Worm (Caenorhabditis elegans): ENCODE results near the gene C40A11.4.

ce11 chrII:2099139-2099976 is 37.9 kb upstream of the C40A11.4 start, which contains the start of gene math-42:
- TF ChIP-seq skn-1 (tag; optimal IDR thresholded peaks at IDR 0.05) (no peak), lin-13 (GFP tag; optimal IDR thresholded peaks at IDR 0.05) (no peak), ztf-11 (tag; optimal IDR thresholded peaks at IDR 0.05) (no peak), snpc-4 (tag; optimal IDR thresholded peaks at IDR 0.05) (no peak), sma-3 (GFP tag; optimal IDR thresholded peaks at IDR 0.05) (no peak)
